Worm (Caenorhabditis elegans) whole organism, L1 larva: ENCODE data around the gene T21B4.15.

Experiments used
- C16A3.4 ChIP-seq: fragments of 150-350 bp; optimal IDR thresholded peaks from 2 replicates; lab custom pipeline; 2014; ENCODE audit warnings: missing biosample characterization, missing genetic modification characterization
- F16B12.6 ChIP-seq: fragments of 150-350 bp; optimal IDR thresholded peaks from 2 replicates; lab custom pipeline; 2014; ENCODE audit warnings: missing biosample characterization, missing genetic modification characterization
- Y116A8C.19 ChIP-seq: sonication (generic microtip); optimal IDR thresholded peaks from 2 replicates; lab custom pipeline; 2016; ENCODE audit warnings: missing compliant biosample characterization, missing genetic modification characterization, borderline replicate concordance
- aha-1 ChIP-seq: fragments of 150-350 bp; optimal IDR thresholded peaks from 2 replicates; lab custom pipeline; 2014; ENCODE audit warnings: missing biosample characterization, missing genetic modification characterization
- alr-1 ChIP-seq: fragments of 200-800 bp; sonication (Bioruptor generic); optimal IDR thresholded peaks from 2 replicates; lab custom pipeline; 2018; ENCODE audit warnings: borderline replicate concordance, mild to moderate bottlenecking, missing genetic modification characterization, missing compliant biosample characterization
- ama-1 ChIP-seq: fragments of 150-350 bp; optimal IDR thresholded peaks from 2 replicates; lab custom pipeline; 2014
- blmp-1 ChIP-seq: fragments of 150-350 bp; optimal IDR thresholded peaks from 2 replicates; lab custom pipeline; 2014; ENCODE audit warnings: missing biosample characterization, missing genetic modification characterization
- ceh-63 ChIP-seq: fragments of 200-800 bp; sonication (Bioruptor generic); optimal IDR thresholded peaks from 2 replicates; lab custom pipeline; 2018; ENCODE audit warnings: mild to moderate bottlenecking, missing genetic modification characterization, missing compliant biosample characterization
- ceh-8 ChIP-seq: fragments of 200-800 bp; sonication (Bioruptor generic); optimal IDR thresholded peaks from 2 replicates; lab custom pipeline; 2018; ENCODE audit warnings: mild to moderate bottlenecking, missing genetic modification characterization, moderate library complexity, missing compliant biosample characterization
- ceh-88 ChIP-seq: fragments of 200-800 bp; sonication (Bioruptor generic); IDR thresholded peaks from 2 replicates; pipeline ENCODE4 v1.3.6; 2022; ENCODE audit warnings: missing genetic modification characterization, missing compliant biosample characterization
- ceh-90 ChIP-seq: sonication (generic microtip); optimal IDR thresholded peaks from 2 replicates; lab custom pipeline; 2016; ENCODE audit warnings: missing genetic modification characterization, missing compliant biosample characterization
- dpl-1 ChIP-seq, 3 experiments: fragments of 150-350 bp in 2 of 3; sonication (generic microtip) in 1 of 3; optimal IDR thresholded peaks; 2 replicates each; lab custom pipeline; 2014 to 2017; ENCODE audit warnings: missing biosample characterization in 3 of 3, missing genetic modification characterization in 3 of 3, missing genetic modification reagents in 3 of 3
- efl-1 ChIP-seq, 4 experiments: fragments of 150-350 bp; optimal IDR thresholded peaks in 3 of 4; peaks in 1 of 4; 1 replicate in 1 of 4; 2 replicates in 3 of 4; lab custom pipeline; 2014; ENCODE audit warnings: missing biosample characterization in 2 of 4, missing genetic modification characterization in 2 of 4, missing genetic modification reagents in 2 of 4
- elt-3 ChIP-seq, 6 experiments: fragments of 150-350 bp in 1 of 6; sonication (generic microtip); optimal IDR thresholded peaks; 2 replicates each; lab custom pipeline; 2017 to 2018; ENCODE audit warnings: missing biosample characterization in 6 of 6, missing genetic modification characterization in 6 of 6, inconsistent platforms in 1 of 6
- ets-5 ChIP-seq: fragments of 200-800 bp; sonication (Bioruptor generic); IDR thresholded peaks from 2 replicates; pipeline ENCODE4 v1.3.6; 2022; ENCODE audit warnings: missing genetic modification characterization, missing compliant biosample characterization
- fkh-10 ChIP-seq: sonication (generic microtip); optimal IDR thresholded peaks from 2 replicates; lab custom pipeline; 2017; ENCODE audit warnings: missing biosample characterization, missing genetic modification reagents, missing genetic modification characterization
- fkh-4 ChIP-seq: sonication (generic microtip); optimal IDR thresholded peaks from 2 replicates; lab custom pipeline; 2016; ENCODE audit warnings: missing compliant biosample characterization, missing genetic modification characterization, borderline replicate concordance
- fkh-8 ChIP-seq: sonication (generic microtip); optimal IDR thresholded peaks from 2 replicates; lab custom pipeline; 2016; ENCODE audit warnings: mild to moderate bottlenecking, missing genetic modification characterization, missing compliant biosample characterization
- grh-1 ChIP-seq: fragments of 200-800 bp; sonication (Bioruptor generic); IDR thresholded peaks from 2 replicates; pipeline ENCODE4 v1.3.6; 2022; ENCODE audit warnings: missing genetic modification reagents, missing genetic modification characterization, missing compliant biosample characterization
- hlh-17 ChIP-seq: fragments of 200-800 bp; sonication (Bioruptor generic); optimal IDR thresholded peaks from 2 replicates; lab custom pipeline; 2018; ENCODE audit warnings: missing genetic modification characterization, mild to moderate bottlenecking, missing compliant biosample characterization, moderate library complexity, borderline replicate concordance
- irx-1 ChIP-seq: sonication (generic microtip); optimal IDR thresholded peaks from 2 replicates; lab custom pipeline; 2016; ENCODE audit warnings: missing genetic modification characterization, missing compliant biosample characterization
- lin-14 ChIP-seq: fragments of 200-800 bp; sonication (Bioruptor generic); optimal IDR thresholded peaks from 2 replicates; lab custom pipeline; 2018; ENCODE audit warnings: mild to moderate bottlenecking, missing genetic modification characterization, moderate library complexity, missing compliant biosample characterization
- lin-15B ChIP-seq: fragments of 150-350 bp; sonication (generic microtip); optimal IDR thresholded peaks from 3 replicates; lab custom pipeline; 2014; ENCODE audit warnings: missing biosample characterization, missing genetic modification characterization
- lin-35 ChIP-seq, 2 experiments: fragments of 150-350 bp; optimal IDR thresholded peaks; 2 replicates each; lab custom pipeline; 2014; ENCODE audit warnings: missing biosample characterization in 2 of 2, missing genetic modification characterization in 2 of 2, missing genetic modification reagents in 2 of 2
- lsy-2 ChIP-seq, 2 experiments: fragments of 150-350 bp; optimal IDR thresholded peaks; 2 replicates each; lab custom pipeline; 2014; ENCODE audit warnings: missing biosample characterization in 2 of 2, missing genetic modification characterization in 2 of 2
- mab-9 ChIP-seq: fragments of 200-800 bp; sonication (Bioruptor generic); IDR thresholded peaks from 2 replicates; pipeline ENCODE4 v1.3.6; 2022; ENCODE audit warnings: missing genetic modification reagents, missing genetic modification characterization, missing compliant biosample characterization
- mdl-1 ChIP-seq, 2 experiments: fragments of 150-350 bp; optimal IDR thresholded peaks; 2 replicates each; lab custom pipeline; 2014 to 2017; ENCODE audit warnings: missing biosample characterization in 2 of 2, missing genetic modification characterization in 2 of 2, inconsistent platforms in 1 of 2
- mep-1 ChIP-seq: fragments of 150-350 bp; optimal IDR thresholded peaks from 2 replicates; lab custom pipeline; 2014; ENCODE audit warnings: missing biosample characterization, missing genetic modification characterization
- nhr-11 ChIP-seq: fragments of 150-350 bp; optimal IDR thresholded peaks from 2 replicates; lab custom pipeline; 2014; ENCODE audit warnings: missing biosample characterization, missing genetic modification characterization
- nhr-12 ChIP-seq: sonication (generic microtip); optimal IDR thresholded peaks from 2 replicates; lab custom pipeline; 2017; ENCODE audit warnings: missing biosample characterization, missing genetic modification characterization
- nhr-19 ChIP-seq: fragments of 200-800 bp; sonication (Bioruptor generic); conservative IDR thresholded peaks from 2 replicates; pipeline ENCODE4 v1.3.6; 2022; ENCODE audit warnings: missing genetic modification characterization, missing compliant biosample characterization
- nhr-20 ChIP-seq: sonication (generic microtip); optimal IDR thresholded peaks from 2 replicates; lab custom pipeline; 2016; ENCODE audit warnings: mild to moderate bottlenecking, missing genetic modification characterization, missing compliant biosample characterization
- nhr-237 ChIP-seq: fragments of 150-350 bp; optimal IDR thresholded peaks from 2 replicates; lab custom pipeline; 2014; ENCODE audit warnings: missing biosample characterization, missing genetic modification characterization
- nhr-47 ChIP-seq: sonication (generic microtip); optimal IDR thresholded peaks from 2 replicates; lab custom pipeline; 2016; ENCODE audit warnings: mild to moderate bottlenecking, missing genetic modification characterization, moderate library complexity, missing compliant biosample characterization
- nhr-71 ChIP-seq: sonication (generic microtip); optimal IDR thresholded peaks from 2 replicates; lab custom pipeline; 2016; ENCODE audit warnings: mild to moderate bottlenecking, missing genetic modification characterization, moderate library complexity, missing compliant biosample characterization
- nhr-77 ChIP-seq: fragments of 150-350 bp; optimal IDR thresholded peaks from 2 replicates; lab custom pipeline; 2014; ENCODE audit warnings: missing biosample characterization, missing genetic modification characterization
- pag-3 ChIP-seq: sonication (generic microtip); optimal IDR thresholded peaks from 2 replicates; lab custom pipeline; 2017; ENCODE audit warnings: missing genetic modification characterization, mild to moderate bottlenecking, missing compliant biosample characterization, antibody characterized with exemption, borderline replicate concordance; ENCODE audit not compliant: insufficient read depth
- rnt-1 ChIP-seq: sonication (generic microtip); optimal IDR thresholded peaks from 2 replicates; lab custom pipeline; 2016; ENCODE audit warnings: mild to moderate bottlenecking, missing genetic modification characterization, moderate library complexity, missing compliant biosample characterization
- skn-1 ChIP-seq: fragments of 150-350 bp; optimal IDR thresholded peaks from 2 replicates; lab custom pipeline; 2014; ENCODE audit warnings: missing biosample characterization, missing genetic modification characterization
- sox-4 ChIP-seq: sonication (generic microtip); optimal IDR thresholded peaks from 2 replicates; lab custom pipeline; 2016; ENCODE audit warnings: missing genetic modification characterization, missing compliant biosample characterization
- sup-37 ChIP-seq: fragments of 200-800 bp; sonication (Bioruptor generic); optimal IDR thresholded peaks from 2 replicates; lab custom pipeline; 2018; ENCODE audit warnings: mild to moderate bottlenecking, missing genetic modification characterization, missing compliant biosample characterization
- tbx-2 ChIP-seq: sonication (generic microtip); optimal IDR thresholded peaks from 2 replicates; lab custom pipeline; 2016; ENCODE audit warnings: missing genetic modification characterization, missing compliant biosample characterization
- unc-30 ChIP-seq: sonication (generic microtip); optimal IDR thresholded peaks from 2 replicates; lab custom pipeline; 2017; ENCODE audit warnings: missing biosample characterization, missing genetic modification characterization
- xbp-1 ChIP-seq: sonication (generic microtip); optimal IDR thresholded peaks from 2 replicates; lab custom pipeline; 2016; ENCODE audit warnings: missing genetic modification characterization, missing compliant biosample characterization
- zag-1 ChIP-seq: fragments of 150-350 bp; optimal IDR thresholded peaks from 2 replicates; lab custom pipeline; 2014; ENCODE audit warnings: missing biosample characterization, missing genetic modification characterization
- ztf-11 ChIP-seq, 2 experiments: sonication (generic microtip); optimal IDR thresholded peaks; 2 replicates each; lab custom pipeline; 2016 to 2017; ENCODE audit warnings: missing genetic modification characterization in 2 of 2, missing biosample characterization in 1 of 2, missing compliant biosample characterization in 1 of 2
- ztf-4 ChIP-seq: fragments of 150-350 bp; optimal IDR thresholded peaks from 2 replicates; lab custom pipeline; 2014; ENCODE audit warnings: missing biosample characterization, missing genetic modification characterization

The T21B4.15 gene

DNA sequence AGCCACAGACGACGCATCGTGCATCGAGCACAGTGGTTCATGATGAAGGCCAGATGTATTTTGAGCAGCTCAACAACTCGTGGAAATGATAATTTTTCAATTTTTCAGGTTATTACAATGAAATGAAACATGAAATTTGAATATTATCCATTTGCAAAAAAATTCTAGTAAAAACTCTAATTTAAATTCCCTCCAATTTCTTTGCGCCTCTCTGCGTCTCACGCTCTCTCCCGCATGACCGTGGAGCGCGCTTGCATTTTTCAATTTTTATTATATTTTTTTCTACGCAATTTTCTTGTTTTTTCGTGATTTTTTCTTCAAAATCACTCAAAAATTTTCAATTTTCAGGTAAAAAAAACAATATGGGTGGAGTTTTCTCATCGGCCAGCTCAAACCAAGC, 30.6 kb upstream of the T21B4.15 start, which contains the start of gene tag-281 (continued):
- TF ChIP-seq hlh-17 (GFP tag; lab: Kevin White, UChicago) (no peak), Y116A8C.19 (no peak), nhr-77 (tag; lab: Kevin White, UChicago) (peak; percentile 21), pag-3 (peak; percentile 3), ets-5 (GFP tag; lab: Robert Waterston, UW) (no peak), alr-1 (tag; lab: Kevin White, UChicago) (no peak), lsy-2 (tag; optimal IDR thresholded peaks at IDR 0.05; lab: Kevin White, UChicago) (peak; percentile 91 to 93), zag-1 (tag; lab: Kevin White, UChicago) (no peak), fkh-4 (tag; lab: Kevin White, UChicago) (no peak), nhr-19 (GFP tag; lab: Robert Waterston, UW) (peak; percentile 89), efl-1 (optimal IDR thresholded peaks at IDR 0.05; lab: Kevin White, UChicago) (peak; percentile 97 to 99), efl-1 (GFP tag; optimal IDR thresholded peaks at IDR 0.05 in 1 of 2; lab: Kevin White, UChicago) (peak; percentile 98 to 100), lin-15B (tag; lab: Kevin White, UChicago) (peak; percentile 88), aha-1 (peak; percentile 74), nhr-47 (tag; lab: Kevin White, UChicago) (peak; percentile 93), nhr-12 (no peak), tbx-2 (tag; lab: Kevin White, UChicago) (peak; percentile 87), lin-35 (GFP tag; optimal IDR thresholded peaks at IDR 0.05; lab: Kevin White, UChicago) (peak; percentile 99), blmp-1 (tag; lab: Kevin White, UChicago) (peak; percentile 65), fkh-10 (peak; percentile 48), sox-4 (tag; lab: Kevin White, UChicago) (peak; percentile 45), rnt-1 (tag; lab: Kevin White, UChicago) (peak; percentile 91), ceh-8 (GFP tag; lab: Kevin White, UChicago) (peak; percentile 62), mdl-1 (tag; optimal IDR thresholded peaks at IDR 0.05; lab: Kevin White, UChicago) (peak in 1 of 2 experiments; percentile 69), lin-14 (GFP tag; lab: Kevin White, UChicago) (peak; percentile 89), grh-1 (GFP tag; lab: Robert Waterston, UW) (peak; percentile 86), nhr-237 (tag; lab: Kevin White, UChicago) (no peak), sup-37 (peak; percentile 47), ceh-90 (peak; percentile 20), mab-9 (GFP tag; lab: Robert Waterston, UW) (peak; percentile 54; the same call in 1 of the 2 replicates), xbp-1 (tag; lab: Kevin White, UChicago) (peak; percentile 87), dpl-1 (GFP tag; optimal IDR thresholded peaks at IDR 0.05; lab: Kevin White, UChicago) (peak; percentile 98 to 99 (median 98)), skn-1 (peak; percentile 84), fkh-8 (peak; percentile 87), ztf-4 (tag; lab: Kevin White, UChicago) (peak; percentile 16), ceh-88 (GFP tag; lab: Robert Waterston, UW) (peak; percentile 54; the same call in 1 of the 2 replicates), C16A3.4 (peak; percentile 69), elt-3 (tag; optimal IDR thresholded peaks at IDR 0.05; lab: Kevin White, UChicago) (peak in 2 of 6 experiments; percentile 74 to 86), nhr-20 (tag; lab: Kevin White, UChicago) (peak; percentile 89), unc-30 (tag; lab: Kevin White, UChicago) (no peak), F16B12.6 (tag; lab: Kevin White, UChicago) (peak; percentile 72), ama-1 (lab: Kevin White, UChicago) (no peak), mep-1 (tag; lab: Kevin White, UChicago) (peak; percentile 91), irx-1 (tag; lab: Kevin White, UChicago) (peak; percentile 75), ceh-63 (GFP tag; lab: Kevin White, UChicago) (no peak), nhr-71 (peak; percentile 94), ztf-11 (tag; optimal IDR thresholded peaks at IDR 0.05; lab: Kevin White, UChicago) (peak in 1 of 2 experiments; percentile 28), nhr-11 (tag; lab: Kevin White, UChicago) (peak; percentile 71)
